Worm (Caenorhabditis elegans) whole organism, mixed stage, embryonic: Measurements from ENCODE around the gene cpr-9.

Source experiments
- bed-3 ChIP-seq: fragments of 200-800 bp; sonication (Bioruptor generic); optimal IDR thresholded peaks from 3 replicates; lab custom pipeline; 2018; ENCODE audit warnings: mild to moderate bottlenecking, missing genetic modification characterization, moderate library complexity, missing compliant biosample characterization
- elt-3 ChIP-seq: fragments of 150-350 bp; optimal IDR thresholded peaks from 2 replicates; lab custom pipeline; 2014; ENCODE audit warnings: missing biosample characterization, missing genetic modification characterization
- nhr-237 ChIP-seq: fragments of 150-350 bp; optimal IDR thresholded peaks from 2 replicates; lab custom pipeline; 2014; ENCODE audit warnings: missing biosample characterization, missing genetic modification characterization
- pha-4 ChIP-seq: fragments of 150-350 bp; optimal IDR thresholded peaks from 2 replicates; lab custom pipeline; 2018; ENCODE audit warnings: missing biosample characterization, missing genetic modification reagents, missing genetic modification characterization
- unc-62 ChIP-seq: fragments of 150-350 bp; optimal IDR thresholded peaks from 2 replicates; lab custom pipeline; 2014; ENCODE audit warnings: missing biosample characterization, missing genetic modification reagents, missing genetic modification characterization

DNA sequence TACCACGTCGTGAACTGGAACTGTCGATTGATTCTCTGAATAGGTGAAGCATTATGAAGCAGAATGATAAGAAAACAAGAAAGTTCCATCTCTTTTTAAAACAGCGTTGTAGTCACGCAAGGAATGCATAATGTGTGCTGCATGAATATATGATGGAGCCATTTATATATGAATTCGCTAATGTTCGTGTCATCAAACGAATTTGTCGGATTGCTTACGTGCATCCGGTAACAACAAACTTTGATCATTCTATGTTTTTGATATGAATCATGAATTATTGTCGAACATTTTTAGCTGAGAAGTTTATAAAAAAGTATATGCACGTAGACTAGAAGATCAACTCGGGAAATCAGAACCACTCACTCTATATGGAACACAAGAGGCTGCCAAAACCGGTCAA, 5.5 kb upstream of the cpr-9 start:
- TF ChIP-seq nhr-237 (tag; lab: Kevin White, UChicago) (no peak), unc-62 (GFP tag; lab: Kevin White, UChicago) (no peak), elt-3 (tag; lab: Kevin White, UChicago) (no peak), bed-3 (no peak), pha-4 (tag; lab: Kevin White, UChicago) (no peak)
